Fruit fly (Drosophila melanogaster) whole organism, embryonic: ENCODE data around the gene RpS8.
A peak's percentile ranks its signal among the peaks of the same experiment; 100 is the strongest.

Experiments used
- Bgb ChIP-seq: fragments of 200-800 bp; sonication (Bioruptor generic); IDR thresholded peaks from 2 replicates; pipeline ENCODE4 v1.3.6; 2022; ENCODE audit warnings: missing biosample characterization, missing genetic modification characterization; ENCODE audit not compliant: partially characterized antibody
- CG10147 ChIP-seq: fragments of 200-800 bp; sonication (Bioruptor generic); optimal IDR thresholded peaks from 2 replicates; lab custom pipeline; 2019; ENCODE audit warnings: missing biosample characterization, mild to moderate bottlenecking, missing genetic modification characterization, moderate library complexity
- CG10543 ChIP-seq: fragments of 200-800 bp; sonication (Bioruptor generic); optimal IDR thresholded peaks from 3 replicates; lab custom pipeline; 2017; ENCODE audit warnings: missing biosample characterization, mild to moderate bottlenecking, missing genetic modification characterization, moderate library complexity
- CG11456 ChIP-seq: fragments of 200-800 bp; sonication (Bioruptor generic); IDR thresholded peaks from 3 replicates; pipeline ENCODE4 v1.3.6; 2022; ENCODE audit warnings: missing biosample characterization, missing genetic modification characterization
- CG11723 ChIP-seq: fragments of 200-800 bp; sonication (Bioruptor generic); optimal IDR thresholded peaks from 2 replicates; lab custom pipeline; 2017; ENCODE audit warnings: missing biosample characterization, mild to moderate bottlenecking, missing genetic modification characterization
- CG12071 ChIP-seq: fragments of 200-800 bp; sonication (Bioruptor generic); optimal IDR thresholded peaks from 3 replicates; lab custom pipeline; 2018; ENCODE audit warnings: missing biosample characterization, mild to moderate bottlenecking, missing genetic modification characterization
- CG12744 ChIP-seq: fragments of 200-800 bp; sonication (Bioruptor generic); optimal IDR thresholded peaks from 2 replicates; lab custom pipeline; 2016; ENCODE audit warnings: missing biosample characterization, missing genetic modification characterization
- CG12769 ChIP-seq: fragments of 200-800 bp; sonication (Bioruptor generic); optimal IDR thresholded peaks from 2 replicates; lab custom pipeline; 2019; ENCODE audit warnings: missing biosample characterization, mild to moderate bottlenecking, missing genetic modification characterization, moderate library complexity
- CG17186 ChIP-seq: fragments of 200-800 bp; sonication (Bioruptor generic); optimal IDR thresholded peaks from 3 replicates; lab custom pipeline; 2017; ENCODE audit warnings: missing biosample characterization, missing genetic modification reagents, missing genetic modification characterization
- CG17568 ChIP-seq: fragments of 200-800 bp; sonication (Bioruptor generic); optimal IDR thresholded peaks from 2 replicates; lab custom pipeline; 2018; ENCODE audit warnings: missing biosample characterization, mild to moderate bottlenecking, missing genetic modification characterization, moderate library complexity
- CG31224 ChIP-seq: fragments of 200-800 bp; sonication (Bioruptor generic); IDR thresholded peaks from 2 replicates; pipeline ENCODE4 v1.3.6; 2022; ENCODE audit warnings: missing biosample characterization, missing genetic modification characterization
- CG3726 ChIP-seq: fragments of 200-800 bp; sonication (Bioruptor generic); IDR thresholded peaks from 3 replicates; pipeline ENCODE4, ENCODE4 v1.3.6; 2022; ENCODE audit warnings: missing biosample characterization, missing genetic modification characterization
- CG4617 ChIP-seq: fragments of 200-800 bp; sonication (Bioruptor generic); optimal IDR thresholded peaks from 3 replicates; lab custom pipeline; 2016; ENCODE audit warnings: missing biosample characterization, missing genetic modification characterization, borderline replicate concordance
- CG4730 ChIP-seq: fragments of 200-800 bp; sonication (Bioruptor generic); IDR thresholded peaks from 2 replicates; pipeline ENCODE4 v1.3.6; 2022; ENCODE audit warnings: missing biosample characterization, missing genetic modification characterization
- CG6254 ChIP-seq: fragments of 200-800 bp; sonication (Bioruptor generic); optimal IDR thresholded peaks from 3 replicates; lab custom pipeline; 2017; ENCODE audit warnings: mild to moderate bottlenecking, missing biosample characterization, missing genetic modification reagents, missing genetic modification characterization
- CG6791 ChIP-seq: fragments of 200-800 bp; sonication (Bioruptor generic); IDR thresholded peaks from 3 replicates; pipeline ENCODE4 v1.3.6; 2022; ENCODE audit warnings: missing biosample characterization, missing genetic modification characterization; ENCODE audit not compliant: partially characterized antibody
- CG6854 ChIP-seq: fragments of 200-800 bp; sonication (Bioruptor generic); optimal IDR thresholded peaks from 3 replicates; lab custom pipeline; 2017; ENCODE audit warnings: missing biosample characterization, mild to moderate bottlenecking, missing genetic modification characterization
- CG7556 ChIP-seq: fragments of 200-800 bp; sonication (Bioruptor generic); optimal IDR thresholded peaks from 2 replicates; lab custom pipeline; 2017; ENCODE audit warnings: missing biosample characterization, mild to moderate bottlenecking, missing genetic modification characterization
- CG9215 ChIP-seq: fragments of 200-800 bp; sonication (Bioruptor generic); IDR thresholded peaks from 2 replicates; pipeline ENCODE4 v1.3.6; 2022; ENCODE audit warnings: missing biosample characterization, missing genetic modification characterization
- CG9932 ChIP-seq: fragments of 200-800 bp; sonication (Bioruptor generic); IDR thresholded peaks from 2 replicates; pipeline ENCODE4 v1.3.6; 2022; ENCODE audit warnings: missing biosample characterization, missing genetic modification characterization
- Dll ChIP-seq: fragments of 200-800 bp; sonication (Bioruptor generic); IDR thresholded peaks from 4 replicates; pipeline ENCODE4 v1.3.6; 2022; ENCODE audit warnings: missing biosample characterization, missing genetic modification characterization; ENCODE audit not compliant: partially characterized antibody
- Doc3 ChIP-seq: fragments of 200-800 bp; sonication (Bioruptor generic); IDR thresholded peaks from 3 replicates; pipeline ENCODE4 v1.3.6; 2022; ENCODE audit warnings: missing biosample characterization, missing genetic modification characterization; ENCODE audit not compliant: partially characterized antibody
- E2f2 ChIP-seq: fragments of 200-800 bp; sonication (Bioruptor generic); IDR thresholded peaks from 2 replicates; pipeline ENCODE4 v1.3.6; 2022; ENCODE audit warnings: missing biosample characterization, missing genetic modification characterization
- HHEX ChIP-seq: fragments of 200-800 bp; sonication (Bioruptor generic); optimal IDR thresholded peaks from 3 replicates; lab custom pipeline; 2017; ENCODE audit warnings: missing biosample characterization, mild to moderate bottlenecking, missing genetic modification characterization, missing genetic modification reagents
- HLHmδ ChIP-seq: fragments of 200-800 bp; sonication (Bioruptor generic); optimal IDR thresholded peaks from 2 replicates; lab custom pipeline; 2018; ENCODE audit warnings: missing biosample characterization, mild to moderate bottlenecking, missing genetic modification characterization, moderate library complexity
- HmgZ ChIP-seq: fragments of 200-800 bp; sonication (Bioruptor generic); optimal IDR thresholded peaks from 2 replicates; lab custom pipeline; 2018; ENCODE audit warnings: missing biosample characterization, mild to moderate bottlenecking, missing genetic modification characterization
- Hmx ChIP-seq: fragments of 200-800 bp; sonication (Bioruptor generic); optimal IDR thresholded peaks from 2 replicates; lab custom pipeline; 2016; ENCODE audit warnings: missing biosample characterization, missing genetic modification characterization
- Hr78 ChIP-seq, 2 experiments: fragments of 200-800 bp in 1 of 2; fragments of >200 bp in 1 of 2; sonication (Bioruptor generic) in 1 of 2; optimal IDR thresholded peaks; 2 replicates each; lab custom pipeline; 2017 to 2019; ENCODE audit warnings: missing biosample characterization in 2 of 2, missing genetic modification characterization in 2 of 2, mild to moderate bottlenecking in 1 of 2, moderate library complexity in 1 of 2
- Mes4 ChIP-seq: fragments of 200-800 bp; sonication (Bioruptor generic); optimal IDR thresholded peaks from 2 replicates; lab custom pipeline; 2016; ENCODE audit warnings: missing biosample characterization, missing genetic modification characterization
- Myb ChIP-seq: fragments of 200-800 bp; sonication (Bioruptor generic); optimal IDR thresholded peaks from 2 replicates; lab custom pipeline; 2016; ENCODE audit warnings: missing biosample characterization, missing genetic modification characterization
- Opbp ChIP-seq: fragments of 200-800 bp; sonication (Bioruptor generic); IDR thresholded peaks from 3 replicates; pipeline ENCODE4 v1.3.6; 2022; ENCODE audit warnings: missing biosample characterization, missing genetic modification characterization; ENCODE audit not compliant: partially characterized antibody
- Ravus ChIP-seq: fragments of 200-800 bp; sonication (Bioruptor generic); IDR thresholded peaks from 2 replicates; pipeline ENCODE4 v1.3.6; 2022; ENCODE audit warnings: missing biosample characterization, missing genetic modification characterization
- bbx ChIP-seq: fragments of 200-800 bp; sonication (Bioruptor generic); IDR thresholded peaks from 2 replicates; pipeline ENCODE4 v1.3.6; 2022; ENCODE audit warnings: missing biosample characterization, missing genetic modification characterization; ENCODE audit not compliant: partially characterized antibody
- cg ChIP-seq: fragments of 200-800 bp; sonication (Bioruptor generic); optimal IDR thresholded peaks from 3 replicates; lab custom pipeline; 2019; ENCODE audit warnings: missing biosample characterization, mild to moderate bottlenecking, missing genetic modification characterization, moderate library complexity
- chinmo ChIP-seq: fragments of 200-800 bp; sonication (Bioruptor generic); IDR thresholded peaks from 4 replicates; pipeline ENCODE4 v1.3.6; 2022; ENCODE audit warnings: missing biosample characterization, missing genetic modification characterization; ENCODE audit not compliant: partially characterized antibody
- ci ChIP-seq: fragments of 200-800 bp; sonication (Bioruptor generic); IDR thresholded peaks from 3 replicates; pipeline ENCODE4 v1.3.6; 2022; ENCODE audit warnings: missing biosample characterization, missing genetic modification characterization
- crp ChIP-seq, 2 experiments: fragments of 200-800 bp; sonication (Bioruptor generic); optimal IDR thresholded peaks; 2 replicates in 1 of 2; 3 replicates in 1 of 2; lab custom pipeline; 2017; ENCODE audit warnings: missing biosample characterization in 2 of 2, missing genetic modification characterization in 2 of 2, mild to moderate bottlenecking in 1 of 2, moderate library complexity in 1 of 2
- cwo ChIP-seq: fragments of 200-800 bp; sonication (Bioruptor generic); optimal IDR thresholded peaks from 3 replicates; lab custom pipeline; 2017; ENCODE audit warnings: missing biosample characterization, missing genetic modification characterization, mild to moderate bottlenecking, moderate library complexity, missing genetic modification reagents
- dimm ChIP-seq: fragments of 200-800 bp; sonication (Bioruptor generic); IDR thresholded peaks from 2 replicates; pipeline ENCODE4 v1.3.6; 2022; ENCODE audit warnings: missing biosample characterization, missing genetic modification characterization
- dmrt99B ChIP-seq: fragments of 200-800 bp; sonication (Bioruptor generic); optimal IDR thresholded peaks from 2 replicates; lab custom pipeline; 2018; ENCODE audit warnings: missing biosample characterization, mild to moderate bottlenecking, missing genetic modification characterization, moderate library complexity
- emc ChIP-seq: fragments of 200-800 bp; sonication (Bioruptor generic); optimal IDR thresholded peaks from 2 replicates; lab custom pipeline; 2016; ENCODE audit warnings: missing biosample characterization, missing genetic modification characterization
- exex ChIP-seq: fragments of 200-800 bp; sonication (Bioruptor generic); optimal IDR thresholded peaks from 4 replicates; lab custom pipeline; 2018; ENCODE audit warnings: missing biosample characterization, mild to moderate bottlenecking, missing genetic modification characterization, moderate library complexity
- maf-S ChIP-seq: fragments of 200-800 bp; sonication (Bioruptor generic); optimal IDR thresholded peaks from 2 replicates; lab custom pipeline; 2016; ENCODE audit warnings: missing biosample characterization, missing genetic modification characterization
- org-1 ChIP-seq: fragments of 200-800 bp; sonication (Bioruptor generic); optimal IDR thresholded peaks from 2 replicates; lab custom pipeline; 2017; ENCODE audit warnings: missing biosample characterization, missing genetic modification characterization
- pzg ChIP-seq: fragments of 200-800 bp; sonication (Bioruptor generic); optimal IDR thresholded peaks from 3 replicates; lab custom pipeline; 2018; ENCODE audit warnings: missing biosample characterization, mild to moderate bottlenecking, missing genetic modification characterization, moderate library complexity
- repo ChIP-seq: fragments of 200-800 bp; sonication (Bioruptor generic); optimal IDR thresholded peaks from 2 replicates; lab custom pipeline; 2016; ENCODE audit warnings: missing biosample characterization, missing genetic modification characterization
- sim ChIP-seq: fragments of 200-800 bp; sonication (Bioruptor generic); IDR thresholded peaks from 2 replicates; pipeline ENCODE4 v1.3.6; 2022; ENCODE audit warnings: missing biosample characterization, missing genetic modification characterization
- tup ChIP-seq: fragments of 200-800 bp; sonication (Bioruptor generic); optimal IDR thresholded peaks from 2 replicates; lab custom pipeline; 2016; ENCODE audit warnings: missing biosample characterization, mild to moderate bottlenecking, missing genetic modification characterization, moderate library complexity
- vnd ChIP-seq: fragments of 200-800 bp; sonication (Bioruptor generic); IDR thresholded peaks from 3 replicates; pipeline ENCODE4 v1.3.6; 2022; ENCODE audit warnings: missing biosample characterization, missing genetic modification characterization; ENCODE audit not compliant: partially characterized antibody
- zen ChIP-seq: fragments of 200-800 bp; sonication (Bioruptor generic); optimal IDR thresholded peaks from 3 replicates; lab custom pipeline; 2018; ENCODE audit warnings: missing biosample characterization, mild to moderate bottlenecking, missing genetic modification characterization, moderate library complexity

RpS8 gene

DNA sequence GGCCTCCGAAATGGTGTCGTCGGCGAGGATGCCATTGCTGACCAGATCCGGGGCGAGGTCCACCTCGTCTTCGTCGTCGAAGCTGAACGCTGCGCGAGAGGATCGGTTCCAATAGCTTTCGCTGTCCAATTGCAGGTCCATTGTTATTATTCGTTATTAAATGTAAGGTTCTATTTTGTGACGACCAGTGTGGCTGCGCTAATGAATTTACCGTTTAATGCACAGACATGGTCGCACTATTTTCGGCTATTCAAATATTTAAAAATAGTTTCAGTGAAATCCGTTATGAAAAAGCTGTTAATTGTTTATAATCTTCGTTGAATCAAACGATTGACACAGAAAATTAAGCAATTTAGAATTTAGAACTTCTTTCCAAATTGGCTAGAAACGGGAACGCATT is 45.1 kb upstream of the RpS8 start, which contains the start of gene Vps16B:
TSS of gene Vps16B (minus strand) at position 186 of the 400 bp plus-strand sequence.
- TF ChIP-seq vnd (GFP tag; lab: Robert Waterston, UW): no peak
- no peak for TF ChIP-seq CG7556 (GFP tag; lab: Kevin White, UChicago)
- TF ChIP-seq CG4617 (GFP tag; lab: Kevin White, UChicago): peak; percentile 68
- peak; percentile 45 for TF ChIP-seq pzg (GFP tag; lab: Kevin White, UChicago)
- TF ChIP-seq org-1 (GFP tag; lab: Kevin White, UChicago): no peak
- TF ChIP-seq tup (GFP tag; lab: Kevin White, UChicago): no peak
- no peak for TF ChIP-seq dmrt99B (tag; lab: Kevin White, UChicago)
- TF ChIP-seq CG9215 (GFP tag; lab: Robert Waterston, UW): no peak
- TF ChIP-seq CG31224 (GFP tag; lab: Robert Waterston, UW): no peak
- no peak for TF ChIP-seq CG12769 (tag; lab: Kevin White, UChicago)
- no peak for TF ChIP-seq Ravus (GFP tag; lab: Robert Waterston, UW)
- no peak for TF ChIP-seq repo (GFP tag; lab: Kevin White, UChicago)
- TF ChIP-seq CG17186 (GFP tag; lab: Kevin White, UChicago): no peak
- no peak for TF ChIP-seq Bgb (GFP tag; lab: Robert Waterston, UW)
- no peak for TF ChIP-seq crp (GFP tag; optimal IDR thresholded peaks at IDR 0.05; lab: Kevin White, UChicago)
- no peak for TF ChIP-seq CG6254 (GFP tag; lab: Kevin White, UChicago)
- TF ChIP-seq exex (tag; lab: Kevin White, UChicago): no peak
- peak; percentile 39; the same call in 1 of the 3 replicates for TF ChIP-seq Opbp
- peak; percentile 98 for TF ChIP-seq Myb (GFP tag; lab: Kevin White, UChicago)
- TF ChIP-seq HLHmδ (GFP tag; lab: Kevin White, UChicago): no peak
- no peak for TF ChIP-seq Hr78 (GFP tag; optimal IDR thresholded peaks at IDR 0.05; lab: Kevin White, UChicago)
- TF ChIP-seq CG11456 (GFP tag; lab: Robert Waterston, UW): no peak
- TF ChIP-seq CG6854 (GFP tag; lab: Kevin White, UChicago): no peak
- no peak for TF ChIP-seq Hmx (GFP tag; lab: Kevin White, UChicago)
- TF ChIP-seq CG10147 (GFP tag; lab: Kevin White, UChicago): no peak
- TF ChIP-seq Mes4: no peak
- TF ChIP-seq cwo (GFP tag; lab: Kevin White, UChicago): no peak
- no peak for TF ChIP-seq HmgZ (tag; lab: Kevin White, UChicago)
- no peak for TF ChIP-seq maf-S (GFP tag; lab: Kevin White, UChicago)
- TF ChIP-seq CG12744 (GFP tag; lab: Kevin White, UChicago): no peak
- TF ChIP-seq sim (GFP tag; lab: Robert Waterston, UW): no peak
- no peak for TF ChIP-seq CG11723 (GFP tag; lab: Kevin White, UChicago)
- no peak for TF ChIP-seq dimm (GFP tag; lab: Robert Waterston, UW)
- TF ChIP-seq ci (GFP tag; lab: Robert Waterston, UW): no peak
- peak; percentile 30; the same call in 1 of the 3 replicates for TF ChIP-seq CG6791 (GFP tag; lab: Robert Waterston, UW)
- peak; percentile 21; the same call in 1 of the 3 replicates for TF ChIP-seq Doc3 (GFP tag; lab: Robert Waterston, UW)
- TF ChIP-seq E2f2 (GFP tag; lab: Robert Waterston, UW): peak; percentile 71
- peak; percentile 51; the same call in 1 of the 4 replicates for TF ChIP-seq Dll (GFP tag; lab: Robert Waterston, UW)
- no peak for TF ChIP-seq cg (GFP tag; lab: Kevin White, UChicago)
- no peak for TF ChIP-seq chinmo (GFP tag; lab: Robert Waterston, UW)
- no peak for TF ChIP-seq zen (tag; lab: Kevin White, UChicago)
- no peak for TF ChIP-seq CG3726 (GFP tag; lab: Robert Waterston, UW)
- TF ChIP-seq bbx: no peak
- TF ChIP-seq CG4730 (GFP tag; lab: Robert Waterston, UW): no peak
- TF ChIP-seq HHEX (GFP tag; lab: Kevin White, UChicago): no peak
- TF ChIP-seq emc (GFP tag; lab: Kevin White, UChicago): no peak
- no peak for TF ChIP-seq CG17568
- no peak for TF ChIP-seq CG12071 (GFP tag; lab: Kevin White, UChicago)
- TF ChIP-seq CG9932: no peak
- no peak for TF ChIP-seq CG10543 (GFP tag; lab: Kevin White, UChicago)
